Fruit fly (Drosophila melanogaster) whole organism, pupa: ENCODE data around the gene Saf-B.

Experiments used
- CG17806 ChIP-seq: fragments of 200-800 bp; sonication (Bioruptor generic); optimal IDR thresholded peaks from 2 replicates; lab custom pipeline; 2018; ENCODE audit warnings: missing biosample characterization, mild to moderate bottlenecking, missing genetic modification characterization, moderate library complexity
- CG4496 ChIP-seq: fragments of 200-800 bp; sonication (Bioruptor generic); IDR thresholded peaks from 3 replicates; pipeline ENCODE4 v1.3.6; 2022; ENCODE audit warnings: missing biosample characterization, missing genetic modification characterization
- D1 ChIP-seq: fragments of 200-800 bp; sonication (Bioruptor generic); optimal IDR thresholded peaks from 2 replicates; lab custom pipeline; 2018; ENCODE audit warnings: missing biosample characterization, mild to moderate bottlenecking, missing genetic modification characterization, moderate library complexity
- Ets98B ChIP-seq: fragments of 200-800 bp; sonication (Bioruptor generic); IDR thresholded peaks from 2 replicates; pipeline ENCODE4 v1.3.6; 2022; ENCODE audit warnings: missing biosample characterization, missing genetic modification characterization
- fd96Ca ChIP-seq: fragments of 200-800 bp; sonication (Bioruptor generic); IDR thresholded peaks from 3 replicates; pipeline ENCODE4 v1.3.6; 2022; ENCODE audit warnings: missing biosample characterization, missing genetic modification characterization
- gl ChIP-seq: fragments of 200-800 bp; sonication (Bioruptor generic); optimal IDR thresholded peaks from 2 replicates; lab custom pipeline; 2018; ENCODE audit warnings: missing biosample characterization, mild to moderate bottlenecking, missing genetic modification characterization

dm6 chr3R:24860316-24860826 is 43.1 kb downstream of the Saf-B start, which contains the start of gene CG13639:
- no peak for TF ChIP-seq Ets98B (GFP tag; lab: Robert Waterston, UW)
- TF ChIP-seq CG4496 (GFP tag; lab: Robert Waterston, UW): no peak
- TF ChIP-seq CG17806 (tag; lab: Kevin White, UChicago): no peak
- TF ChIP-seq D1 (tag; lab: Kevin White, UChicago): no peak
- TF ChIP-seq gl (tag; lab: Kevin White, UChicago): no peak
- no peak for TF ChIP-seq fd96Ca (GFP tag; lab: Robert Waterston, UW)
